Worm (Caenorhabditis elegans) whole organism, L4 larva: ENCODE results near the gene Y38F2AR.3.

Experiments
- F26F4.8 ChIP-seq: fragments of 200-800 bp; sonication (Bioruptor generic); conservative IDR thresholded peaks from 2 replicates; pipeline ENCODE4 v1.3.6; 2022; ENCODE audit warnings: missing genetic modification characterization, missing compliant biosample characterization
- F49E8.2 ChIP-seq: sonication (generic microtip); optimal IDR thresholded peaks from 2 replicates; lab custom pipeline; 2016; ENCODE audit warnings: missing compliant biosample characterization, mild to moderate bottlenecking, missing genetic modification characterization, borderline replicate concordance
- R02D3.7 ChIP-seq: fragments of 150-350 bp; sonication (generic microtip); optimal IDR thresholded peaks from 3 replicates; lab custom pipeline; 2014; ENCODE audit warnings: missing biosample characterization, missing genetic modification characterization
- T26A8.4 ChIP-seq: fragments of 200-800 bp; sonication (Bioruptor generic); IDR thresholded peaks from 2 replicates; pipeline ENCODE4 v1.3.6; 2022; ENCODE audit warnings: missing genetic modification characterization, missing compliant biosample characterization
- Y48G9A.11 ChIP-seq: fragments of 200-800 bp; sonication (Bioruptor generic); IDR thresholded peaks from 2 replicates; pipeline ENCODE4 v1.3.6; 2022; ENCODE audit warnings: missing genetic modification reagents, missing genetic modification characterization, missing compliant biosample characterization
- ZK546.5 ChIP-seq, 2 experiments: sonication (generic microtip); optimal IDR thresholded peaks; 2 replicates each; lab custom pipeline; 2017; ENCODE audit warnings: missing biosample characterization in 2 of 2, missing genetic modification characterization in 2 of 2
- aha-1 ChIP-seq: fragments of 150-350 bp; peaks from one replicate; lab custom pipeline; 2014; ENCODE audit warnings: missing biosample characterization, missing genetic modification characterization
- aly-2 ChIP-seq: sonication (generic microtip); optimal IDR thresholded peaks from 2 replicates; lab custom pipeline; 2018; ENCODE audit warnings: missing biosample characterization, missing genetic modification characterization
- ama-1 ChIP-seq: fragments of 150-350 bp; optimal IDR thresholded peaks from 2 replicates; lab custom pipeline; 2014; ENCODE audit warnings: inconsistent platforms, mixed read lengths
- arid-1 ChIP-seq: fragments of 200-800 bp; sonication (Bioruptor generic); conservative IDR thresholded peaks from 2 replicates; pipeline ENCODE4 v1.3.6; 2022; ENCODE audit warnings: missing genetic modification reagents, missing genetic modification characterization, missing compliant biosample characterization
- ceh-20 ChIP-seq: fragments of 200-800 bp; sonication (Bioruptor generic); IDR thresholded peaks from 2 replicates; pipeline ENCODE4 v1.3.6; 2022; ENCODE audit warnings: missing genetic modification reagents, missing genetic modification characterization, missing compliant biosample characterization
- ceh-28 ChIP-seq: fragments of 150-350 bp; optimal IDR thresholded peaks from 2 replicates; lab custom pipeline; 2014; ENCODE audit warnings: missing biosample characterization, missing genetic modification reagents, missing genetic modification characterization
- ces-1 ChIP-seq: fragments of 150-350 bp; sonication (generic microtip); optimal IDR thresholded peaks from 4 replicates; lab custom pipeline; 2014; ENCODE audit warnings: missing biosample characterization, missing genetic modification reagents, missing genetic modification characterization
- hmg-1.1 ChIP-seq: fragments of 200-800 bp; sonication (Bioruptor generic); IDR thresholded peaks from 2 replicates; pipeline ENCODE4 v1.3.6; 2022; ENCODE audit warnings: missing genetic modification reagents, missing genetic modification characterization, missing compliant biosample characterization
- jun-1 ChIP-seq: fragments of 150-350 bp; optimal IDR thresholded peaks from 2 replicates; lab custom pipeline; 2014; ENCODE audit warnings: missing biosample characterization, missing genetic modification reagents, missing genetic modification characterization
- lin-15B ChIP-seq: fragments of 150-350 bp; sonication (generic microtip); optimal IDR thresholded peaks from 3 replicates; lab custom pipeline; 2014; ENCODE audit warnings: missing biosample characterization, missing genetic modification characterization
- lin-29 ChIP-seq: fragments of 200-800 bp; sonication (Bioruptor generic); IDR thresholded peaks from 2 replicates; pipeline ENCODE4 v1.3.6; 2022; ENCODE audit warnings: missing genetic modification reagents, missing genetic modification characterization, missing compliant biosample characterization
- lin-38 ChIP-seq: fragments of 200-800 bp; sonication (Bioruptor generic); IDR thresholded peaks from 2 replicates; pipeline ENCODE4 v1.3.6; 2022; ENCODE audit warnings: missing genetic modification reagents, missing genetic modification characterization, missing compliant biosample characterization
- mdl-1 ChIP-seq, 2 experiments: fragments of 150-350 bp in 1 of 2; sonication (generic microtip) in 1 of 2; optimal IDR thresholded peaks; 2 replicates each; lab custom pipeline; 2014 to 2017; ENCODE audit warnings: missing biosample characterization in 2 of 2, missing genetic modification characterization in 2 of 2
- mdt-29 ChIP-seq: fragments of 200-800 bp; sonication (Bioruptor generic); IDR thresholded peaks from 2 replicates; pipeline ENCODE4 v1.3.6; 2022; ENCODE audit warnings: missing genetic modification reagents, missing genetic modification characterization, missing compliant biosample characterization
- nhr-102 ChIP-seq: sonication (generic microtip); optimal IDR thresholded peaks from 2 replicates; lab custom pipeline; 2016; ENCODE audit warnings: mild to moderate bottlenecking, missing genetic modification characterization, moderate library complexity, missing compliant biosample characterization
- nhr-111 ChIP-seq: fragments of 200-800 bp; sonication (Bioruptor generic); optimal IDR thresholded peaks from 2 replicates; lab custom pipeline; 2018; ENCODE audit warnings: mild to moderate bottlenecking, missing genetic modification characterization, missing compliant biosample characterization
- nhr-6 ChIP-seq: fragments of 150-350 bp; optimal IDR thresholded peaks from 2 replicates; lab custom pipeline; 2014; ENCODE audit warnings: missing biosample characterization, missing genetic modification characterization
- pha-4 ChIP-seq, 2 experiments: fragments of 150-350 bp in 1 of 2; fragments of 200-800 bp in 1 of 2; sonication (Bioruptor generic) in 1 of 2; IDR thresholded peaks in 1 of 2; optimal IDR thresholded peaks in 1 of 2; 2 replicates each; pipeline versions ENCODE4 v1.3.6 to Lab custom; 2014 to 2022; ENCODE audit warnings: missing genetic modification characterization in 2 of 2, missing genetic modification reagents in 2 of 2, missing biosample characterization in 1 of 2, missing compliant biosample characterization in 1 of 2
- php-3 ChIP-seq: fragments of 200-800 bp; sonication (Bioruptor generic); IDR thresholded peaks from 2 replicates; pipeline ENCODE4 v1.3.6; 2022; ENCODE audit warnings: missing genetic modification reagents, missing genetic modification characterization, missing compliant biosample characterization
- set-16 ChIP-seq: fragments of 200-800 bp; sonication (Bioruptor generic); IDR thresholded peaks from 2 replicates; pipeline ENCODE4 v1.3.6; 2022; ENCODE audit warnings: missing genetic modification reagents, missing genetic modification characterization, missing compliant biosample characterization
- snpc-1.2 ChIP-seq: fragments of 200-800 bp; sonication (Bioruptor generic); IDR thresholded peaks from 2 replicates; pipeline ENCODE4 v1.3.6; 2022; ENCODE audit warnings: missing genetic modification reagents, missing genetic modification characterization, missing compliant biosample characterization
- tag-97 ChIP-seq: fragments of 200-800 bp; sonication (Bioruptor generic); IDR thresholded peaks from 2 replicates; pipeline ENCODE4 v1.3.6; 2022; ENCODE audit warnings: missing genetic modification characterization, missing compliant biosample characterization
- zip-2 ChIP-seq: fragments of 150-350 bp; optimal IDR thresholded peaks from 2 replicates; lab custom pipeline; 2014; ENCODE audit warnings: missing biosample characterization, missing genetic modification characterization

Y38F2AR.3 gene

ce11 chrIV:2390251-2390672, 6.4 kb downstream of the Y38F2AR.3 start (continued):
- TF ChIP-seq aly-2 (tag; lab: Kevin White, UChicago) (no peak), ZK546.5 (tag; optimal IDR thresholded peaks at IDR 0.05; lab: Kevin White, UChicago) (no peak), F49E8.2 (tag; lab: Kevin White, UChicago) (peak; percentile 57), mdl-1 (tag; optimal IDR thresholded peaks at IDR 0.05; lab: Kevin White, UChicago) (no peak), R02D3.7 (tag; lab: Kevin White, UChicago) (no peak), nhr-6 (no peak), ama-1 (lab: Kevin White, UChicago) (no peak), F26F4.8 (GFP tag; lab: Robert Waterston, UW) (no peak), php-3 (GFP tag; lab: Robert Waterston, UW) (no peak; the same call in 1 of the 2 replicates), Y48G9A.11 (GFP tag; lab: Robert Waterston, UW) (peak; percentile 74), mdt-29 (GFP tag; lab: Robert Waterston, UW) (no peak), lin-29 (GFP tag; lab: Robert Waterston, UW) (peak; percentile 31; the same call in 1 of the 2 replicates), hmg-1.1 (GFP tag; lab: Robert Waterston, UW) (no peak), nhr-111 (GFP tag; lab: Kevin White, UChicago) (no peak), tag-97 (GFP tag; lab: Robert Waterston, UW) (no peak), ceh-20 (no peak), arid-1 (peak; percentile 48; the same call in 1 of the 2 replicates), T26A8.4 (GFP tag; lab: Robert Waterston, UW) (peak; percentile 76), nhr-102 (peak; percentile 70), snpc-1.2 (peak; percentile 29; the same call in 1 of the 2 replicates), set-16 (GFP tag; lab: Robert Waterston, UW) (no peak), ces-1 (no peak)
- TF ChIP-seq, all 104 proteins: peak for 38

DNA sequence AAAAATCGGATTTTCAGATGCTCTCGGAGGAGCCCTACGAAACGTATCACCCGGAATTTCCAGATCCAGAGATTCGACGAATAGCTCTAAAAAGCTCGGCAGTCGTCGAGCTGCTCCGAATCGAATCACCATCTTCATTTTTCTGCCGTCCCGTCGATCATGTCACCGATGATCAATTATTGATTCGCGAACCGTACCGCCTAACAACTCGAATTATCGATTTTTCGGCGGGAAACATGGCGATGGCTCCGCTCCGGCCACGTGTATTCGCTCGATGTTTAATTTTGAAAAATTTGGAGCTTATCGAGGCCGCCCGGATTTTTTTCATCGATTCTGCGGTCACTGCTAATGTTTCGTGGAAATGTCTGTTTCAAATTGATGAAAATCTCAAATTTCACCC, 7.0 kb downstream of the Y38F2AR.3 start, which contains the start of gene eri-5:
TSS of gene eri-5 (plus strand) at position 18 of the 400 bp plus-strand sequence.
- TF ChIP-seq ceh-28 (peak; percentile 32), R02D3.7 (tag; lab: Kevin White, UChicago) (no peak), lin-29 (GFP tag; lab: Robert Waterston, UW) (0 out of 2 replicates have a peak, but pooled peaks have one; percentile 4), aha-1 (tag; lab: Kevin White, UChicago) (peak; percentile 86)

- peak; percentile 84 for TF ChIP-seq ceh-28
- no peak for TF ChIP-seq lin-15B (tag; lab: Kevin White, UChicago)
- TF ChIP-seq zip-2 (tag; lab: Kevin White, UChicago) = no peak
Measured at ce11 chrIV:2391809-2392208, 8.0 kb downstream of the Y38F2AR.3 start.

DNA sequence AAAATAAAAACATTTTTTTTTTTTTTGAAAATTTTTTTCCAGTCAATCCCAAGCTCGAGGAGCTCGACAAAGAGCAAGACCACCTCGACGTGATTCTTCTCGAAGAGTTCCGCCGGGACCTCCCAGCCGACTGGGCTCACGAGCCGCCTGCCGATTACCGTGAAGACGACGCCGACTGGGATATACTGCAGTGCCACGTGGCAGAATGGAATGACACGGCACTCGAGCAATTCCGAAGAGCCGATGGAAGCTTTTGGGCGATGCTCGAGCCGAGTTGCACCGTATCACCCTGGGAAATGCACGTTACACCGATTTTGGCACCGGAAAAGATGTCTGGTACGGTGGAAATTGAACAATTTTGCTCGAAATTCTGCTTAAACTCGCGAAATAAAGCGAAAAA, 9.2 kb downstream of the Y38F2AR.3 start:
- TF ChIP-seq ZK546.5 (tag; optimal IDR thresholded peaks at IDR 0.05; lab: Kevin White, UChicago) = no peak
- peak; percentile 73 for TF ChIP-seq set-16 (GFP tag; lab: Robert Waterston, UW)
- no peak for TF ChIP-seq nhr-111 (GFP tag; lab: Kevin White, UChicago)
- no peak for TF ChIP-seq pha-4 (GFP tag; IDR thresholded peaks at IDR 0.05; lab: Robert Waterston, UW)
- TF ChIP-seq pha-4 (tag; optimal IDR thresholded peaks at IDR 0.05; lab: Kevin White, UChicago) = no peak

- TF ChIP-seq ceh-28 (peak; percentile 99), jun-1 (tag; lab: Kevin White, UChicago) (no peak)
Measured at ce11 chrIV:2395997-2396396, 12.2 kb downstream of the Y38F2AR.3 start.

DNA sequence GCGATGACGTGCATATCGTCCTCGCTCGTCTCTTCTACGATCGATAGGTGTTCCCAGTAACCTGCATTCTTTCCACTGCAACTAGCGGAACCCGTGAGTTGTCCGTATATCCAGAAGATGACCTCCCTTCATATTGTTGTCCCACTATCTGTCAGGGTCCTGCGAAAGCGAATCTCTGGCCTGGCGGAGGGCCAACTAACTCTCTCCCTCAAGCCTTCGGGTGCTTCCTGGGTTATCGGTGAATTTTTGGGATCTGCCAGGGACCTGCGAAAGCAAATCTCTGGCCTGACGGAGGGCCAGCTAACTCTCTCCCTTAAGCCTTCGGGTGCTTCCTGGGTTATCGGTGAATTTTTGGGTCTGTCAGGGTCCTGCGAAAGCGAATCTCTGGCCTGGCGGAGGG, 13.3 kb downstream of the Y38F2AR.3 start:
- TF ChIP-seq set-16 (GFP tag; lab: Robert Waterston, UW) (peak; percentile 69), lin-38 (peak; percentile 39; the same call in 1 of the 2 replicates)
